Worm (Caenorhabditis elegans) whole organism, L1 larva: ENCODE data around the gene C03H12.1.

Experiments
- C04F5.9 ChIP-seq: sonication (generic microtip); optimal IDR thresholded peaks from 2 replicates; lab custom pipeline; 2016; ENCODE audit warnings: missing genetic modification characterization, missing compliant biosample characterization
- C16A3.4 ChIP-seq: fragments of 150-350 bp; optimal IDR thresholded peaks from 2 replicates; lab custom pipeline; 2014; ENCODE audit warnings: missing biosample characterization, missing genetic modification characterization
- C34B4.2 ChIP-seq: sonication (generic microtip); optimal IDR thresholded peaks from 2 replicates; lab custom pipeline; 2017; ENCODE audit warnings: mild to moderate bottlenecking, missing genetic modification characterization, missing compliant biosample characterization
- F16B12.6 ChIP-seq: fragments of 150-350 bp; optimal IDR thresholded peaks from 2 replicates; lab custom pipeline; 2014; ENCODE audit warnings: missing biosample characterization, missing genetic modification characterization
- aha-1 ChIP-seq: fragments of 150-350 bp; optimal IDR thresholded peaks from 2 replicates; lab custom pipeline; 2014; ENCODE audit warnings: missing biosample characterization, missing genetic modification characterization
- alr-1 ChIP-seq: fragments of 200-800 bp; sonication (Bioruptor generic); optimal IDR thresholded peaks from 2 replicates; lab custom pipeline; 2018; ENCODE audit warnings: borderline replicate concordance, mild to moderate bottlenecking, missing genetic modification characterization, missing compliant biosample characterization
- blmp-1 ChIP-seq: fragments of 150-350 bp; optimal IDR thresholded peaks from 2 replicates; lab custom pipeline; 2014; ENCODE audit warnings: missing biosample characterization, missing genetic modification characterization
- ceh-63 ChIP-seq: fragments of 200-800 bp; sonication (Bioruptor generic); optimal IDR thresholded peaks from 2 replicates; lab custom pipeline; 2018; ENCODE audit warnings: mild to moderate bottlenecking, missing genetic modification characterization, missing compliant biosample characterization
- ceh-8 ChIP-seq: fragments of 200-800 bp; sonication (Bioruptor generic); optimal IDR thresholded peaks from 2 replicates; lab custom pipeline; 2018; ENCODE audit warnings: mild to moderate bottlenecking, missing genetic modification characterization, moderate library complexity, missing compliant biosample characterization
- ceh-82 ChIP-seq, 3 experiments: fragments of 150-350 bp in 1 of 3; sonication (generic microtip) in 2 of 3; optimal IDR thresholded peaks; 2 replicates each; lab custom pipeline; 2014 to 2017; ENCODE audit warnings: missing biosample characterization in 3 of 3, missing genetic modification characterization in 3 of 3
- ces-1 ChIP-seq: fragments of 150-350 bp; optimal IDR thresholded peaks from 2 replicates; lab custom pipeline; 2014; ENCODE audit warnings: missing biosample characterization, missing genetic modification reagents, missing genetic modification characterization
- dsc-1 ChIP-seq: sonication (generic microtip); optimal IDR thresholded peaks from 2 replicates; lab custom pipeline; 2016; ENCODE audit warnings: mild to moderate bottlenecking, missing genetic modification characterization, missing compliant biosample characterization
- efl-3 ChIP-seq: fragments of 200-800 bp; sonication (Bioruptor generic); optimal IDR thresholded peaks from 2 replicates; lab custom pipeline; 2018; ENCODE audit warnings: mild to moderate bottlenecking, missing genetic modification characterization, missing compliant biosample characterization
- egl-13 ChIP-seq: sonication (generic microtip); optimal IDR thresholded peaks from 2 replicates; lab custom pipeline; 2016; ENCODE audit warnings: missing genotype, missing genetic modification reagents, missing genetic modification characterization, missing compliant biosample characterization
- elt-3 ChIP-seq, 6 experiments: fragments of 150-350 bp in 1 of 6; sonication (generic microtip); optimal IDR thresholded peaks; 2 replicates each; lab custom pipeline; 2017 to 2018; ENCODE audit warnings: missing biosample characterization in 6 of 6, missing genetic modification characterization in 6 of 6, inconsistent platforms in 1 of 6
- fkh-10 ChIP-seq: sonication (generic microtip); optimal IDR thresholded peaks from 2 replicates; lab custom pipeline; 2017; ENCODE audit warnings: missing biosample characterization, missing genetic modification reagents, missing genetic modification characterization
- fkh-4 ChIP-seq: sonication (generic microtip); optimal IDR thresholded peaks from 2 replicates; lab custom pipeline; 2016; ENCODE audit warnings: missing compliant biosample characterization, missing genetic modification characterization, borderline replicate concordance
- fkh-8 ChIP-seq: sonication (generic microtip); optimal IDR thresholded peaks from 2 replicates; lab custom pipeline; 2016; ENCODE audit warnings: mild to moderate bottlenecking, missing genetic modification characterization, missing compliant biosample characterization
- irx-1 ChIP-seq: sonication (generic microtip); optimal IDR thresholded peaks from 2 replicates; lab custom pipeline; 2016; ENCODE audit warnings: missing genetic modification characterization, missing compliant biosample characterization
- isw-1 ChIP-seq: fragments of 200-800 bp; sonication (Bioruptor generic); IDR thresholded peaks from 2 replicates; pipeline ENCODE4 v1.3.6; 2022; ENCODE audit warnings: missing genetic modification characterization, missing compliant biosample characterization
- lin-13 ChIP-seq: fragments of 150-350 bp; optimal IDR thresholded peaks from 2 replicates; lab custom pipeline; 2014; ENCODE audit warnings: missing biosample characterization, missing genetic modification reagents, missing genetic modification characterization
- lin-14 ChIP-seq: fragments of 200-800 bp; sonication (Bioruptor generic); optimal IDR thresholded peaks from 2 replicates; lab custom pipeline; 2018; ENCODE audit warnings: mild to moderate bottlenecking, missing genetic modification characterization, moderate library complexity, missing compliant biosample characterization
- lin-39 ChIP-seq: fragments of 150-350 bp; optimal IDR thresholded peaks from 2 replicates; lab custom pipeline; 2014; ENCODE audit warnings: missing biosample characterization, missing genetic modification reagents, missing genetic modification characterization
- lsy-2 ChIP-seq, 2 experiments: fragments of 150-350 bp; optimal IDR thresholded peaks; 2 replicates each; lab custom pipeline; 2014; ENCODE audit warnings: missing biosample characterization in 2 of 2, missing genetic modification characterization in 2 of 2
- mab-9 ChIP-seq: fragments of 200-800 bp; sonication (Bioruptor generic); IDR thresholded peaks from 2 replicates; pipeline ENCODE4 v1.3.6; 2022; ENCODE audit warnings: missing genetic modification reagents, missing genetic modification characterization, missing compliant biosample characterization
- mep-1 ChIP-seq: fragments of 150-350 bp; optimal IDR thresholded peaks from 2 replicates; lab custom pipeline; 2014; ENCODE audit warnings: missing biosample characterization, missing genetic modification characterization
- nhr-47 ChIP-seq: sonication (generic microtip); optimal IDR thresholded peaks from 2 replicates; lab custom pipeline; 2016; ENCODE audit warnings: mild to moderate bottlenecking, missing genetic modification characterization, moderate library complexity, missing compliant biosample characterization
- nhr-71 ChIP-seq: sonication (generic microtip); optimal IDR thresholded peaks from 2 replicates; lab custom pipeline; 2016; ENCODE audit warnings: mild to moderate bottlenecking, missing genetic modification characterization, moderate library complexity, missing compliant biosample characterization
- nhr-77 ChIP-seq: fragments of 150-350 bp; optimal IDR thresholded peaks from 2 replicates; lab custom pipeline; 2014; ENCODE audit warnings: missing biosample characterization, missing genetic modification characterization
- nhr-85 ChIP-seq: sonication (generic microtip); peaks from one replicate; lab custom pipeline; 2016; ENCODE audit warnings: missing genetic modification characterization, inconsistent platforms, missing compliant biosample characterization
- pax-3 ChIP-seq: fragments of 200-800 bp; sonication (Bioruptor generic); optimal IDR thresholded peaks from 2 replicates; lab custom pipeline; 2018; ENCODE audit warnings: mild to moderate bottlenecking, missing genetic modification characterization, moderate library complexity, missing compliant biosample characterization
- pqm-1 ChIP-seq: sonication (generic microtip); optimal IDR thresholded peaks from 3 replicates; lab custom pipeline; 2017; ENCODE audit warnings: missing biosample characterization, missing genetic modification characterization
- rnt-1 ChIP-seq: sonication (generic microtip); optimal IDR thresholded peaks from 2 replicates; lab custom pipeline; 2016; ENCODE audit warnings: mild to moderate bottlenecking, missing genetic modification characterization, moderate library complexity, missing compliant biosample characterization
- snpc-4 ChIP-seq: fragments of 150-350 bp; optimal IDR thresholded peaks from 2 replicates; lab custom pipeline; 2014; ENCODE audit warnings: missing biosample characterization, missing genetic modification characterization
- snu-23 ChIP-seq: sonication (generic microtip); optimal IDR thresholded peaks from 2 replicates; lab custom pipeline; 2016; ENCODE audit warnings: missing genetic modification characterization, missing compliant biosample characterization
- sox-4 ChIP-seq: sonication (generic microtip); optimal IDR thresholded peaks from 2 replicates; lab custom pipeline; 2016; ENCODE audit warnings: missing genetic modification characterization, missing compliant biosample characterization
- swsn-7 ChIP-seq: sonication (generic microtip); optimal IDR thresholded peaks from 2 replicates; lab custom pipeline; 2016; ENCODE audit warnings: missing genetic modification characterization, missing compliant biosample characterization
- unc-62 ChIP-seq: fragments of 150-350 bp; optimal IDR thresholded peaks from 2 replicates; lab custom pipeline; 2014; ENCODE audit warnings: missing biosample characterization, missing genetic modification reagents, missing genetic modification characterization
- unc-98 ChIP-seq: fragments of 200-800 bp; sonication (Bioruptor generic); IDR thresholded peaks from 2 replicates; pipeline ENCODE4 v1.3.6; 2022; ENCODE audit warnings: missing genetic modification characterization, missing compliant biosample characterization
- vab-15 ChIP-seq: sonication (generic microtip); optimal IDR thresholded peaks from 2 replicates; lab custom pipeline; 2017; ENCODE audit warnings: missing genotype, mild to moderate bottlenecking, missing genetic modification characterization, missing compliant biosample characterization
- ztf-11 ChIP-seq, 2 experiments: sonication (generic microtip); optimal IDR thresholded peaks; 2 replicates each; lab custom pipeline; 2016 to 2017; ENCODE audit warnings: missing genetic modification characterization in 2 of 2, missing biosample characterization in 1 of 2, missing compliant biosample characterization in 1 of 2
- ztf-4 ChIP-seq: fragments of 150-350 bp; optimal IDR thresholded peaks from 2 replicates; lab custom pipeline; 2014; ENCODE audit warnings: missing biosample characterization, missing genetic modification characterization

Gene C03H12.1

DNA sequence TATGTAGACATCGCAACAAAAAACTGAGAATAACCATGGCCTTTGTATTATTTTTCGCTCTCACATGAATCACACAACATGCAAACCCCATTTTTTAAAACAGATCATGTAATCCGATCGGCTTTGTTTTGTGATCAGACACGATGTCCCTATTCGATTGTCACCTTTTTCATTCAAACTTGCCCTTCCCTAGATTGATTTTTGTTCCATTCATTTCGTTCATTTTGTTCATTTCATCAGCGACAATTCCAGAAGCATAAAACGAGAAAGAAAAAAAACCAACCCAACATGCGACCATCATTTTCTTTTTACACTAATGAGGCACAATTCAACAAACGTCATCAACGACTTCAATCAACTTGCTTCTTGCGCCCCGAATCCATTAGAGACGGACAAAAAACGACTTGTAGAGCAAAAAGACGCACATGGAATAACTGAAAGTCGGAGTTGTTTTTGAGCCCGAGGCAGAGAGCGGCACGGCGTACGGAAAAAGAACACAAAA lies 38.3 kb upstream of the C03H12.1 start, which contains the start of gene F59D12.3:
Gene F59D12.3, minus strand, starts transcription at position 51 of the 502 bp plus-strand sequence.
- TF ChIP-seq ceh-63 (GFP tag; lab: Kevin White, UChicago) = peak; percentile 53
- no peak for TF ChIP-seq C16A3.4 (tag; lab: Kevin White, UChicago)
- peak; percentile 60 for TF ChIP-seq ceh-8 (GFP tag; lab: Kevin White, UChicago)
- no peak for TF ChIP-seq elt-3 (tag; optimal IDR thresholded peaks at IDR 0.05; lab: Kevin White, UChicago)
- TF ChIP-seq lin-14 = peak; percentile 21
- no peak for TF ChIP-seq C04F5.9 (tag; lab: Kevin White, UChicago)
- no peak for TF ChIP-seq alr-1 (tag; lab: Kevin White, UChicago)
- no peak for TF ChIP-seq swsn-7

DNA sequence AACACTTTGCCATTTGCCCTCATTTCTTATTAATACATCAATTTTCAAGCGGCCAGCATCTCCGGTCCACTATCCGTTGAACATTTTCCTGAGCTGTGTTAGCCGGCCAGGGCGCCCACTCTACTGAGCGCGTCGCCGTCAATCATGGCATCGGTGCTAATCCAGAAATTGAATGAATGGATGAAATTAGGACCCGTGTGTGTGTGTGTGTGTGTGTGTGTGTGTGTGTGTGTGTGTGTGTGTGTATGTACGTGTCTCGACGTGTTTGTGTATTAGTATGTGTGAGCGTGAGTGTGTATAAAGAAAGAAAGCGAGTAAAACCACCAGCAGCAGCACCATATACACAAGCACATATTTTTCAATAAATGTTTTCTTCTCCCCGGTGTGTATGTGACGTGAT lies 36.1 kb upstream of the C03H12.1 start:
- TF ChIP-seq egl-13 (tag; lab: Kevin White, UChicago) (peak; percentile 4), fkh-8 (peak; percentile 47), lin-14 (peak; percentile 76), pax-3 (tag; lab: Kevin White, UChicago) (no peak), unc-62 (GFP tag; lab: Kevin White, UChicago) (no peak), snu-23 (peak; percentile 2), ceh-82 (tag; optimal IDR thresholded peaks at IDR 0.05; lab: Kevin White, UChicago) (peak in 1 of 3 experiments; percentile 12), dsc-1 (tag; lab: Kevin White, UChicago) (peak; percentile 5), nhr-85 (peak; percentile 43), mab-9 (peak; percentile 43; the same call in 1 of the 2 replicates), ceh-8 (GFP tag; lab: Kevin White, UChicago) (peak; percentile 71), lsy-2 (tag; optimal IDR thresholded peaks at IDR 0.05; lab: Kevin White, UChicago) (peak in 1 of 2 experiments; percentile 3), elt-3 (tag; optimal IDR thresholded peaks at IDR 0.05; lab: Kevin White, UChicago) (no peak), nhr-71 (tag; lab: Kevin White, UChicago) (peak; percentile 7)

DNA sequence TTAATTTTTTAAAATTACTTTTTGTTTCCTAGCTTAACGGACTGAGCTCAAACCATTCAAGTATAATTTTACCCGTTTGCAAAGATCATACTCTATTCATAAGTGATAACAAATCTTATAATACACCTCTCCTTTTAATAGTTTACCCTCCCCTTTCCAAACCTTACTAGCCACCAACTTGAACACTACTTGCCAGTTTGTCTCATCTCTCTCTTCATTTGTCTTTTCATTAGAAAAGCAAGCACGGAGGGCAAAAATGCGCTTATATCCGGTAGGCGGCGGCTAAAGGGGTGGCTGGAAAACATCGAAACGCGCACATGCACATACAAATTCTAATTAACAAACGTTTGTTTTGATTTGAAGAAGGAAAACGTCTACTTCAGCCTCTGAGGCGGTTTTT lies 34.3 kb upstream of the C03H12.1 start:
- TF ChIP-seq blmp-1 (tag; lab: Kevin White, UChicago) = no peak
- TF ChIP-seq ceh-82 (tag; optimal IDR thresholded peaks at IDR 0.05; lab: Kevin White, UChicago) = no peak
- no peak for TF ChIP-seq nhr-85
- no peak for TF ChIP-seq nhr-47
- TF ChIP-seq nhr-71 (tag; lab: Kevin White, UChicago) = no peak
- no peak for TF ChIP-seq ztf-4
- no peak for TF ChIP-seq C34B4.2 (tag; lab: Kevin White, UChicago)
- no peak for TF ChIP-seq unc-98 (GFP tag; lab: Robert Waterston, UW)
- TF ChIP-seq mep-1 (tag; lab: Kevin White, UChicago) = no peak
- no peak for TF ChIP-seq lin-39
- TF ChIP-seq nhr-77 (tag; lab: Kevin White, UChicago) = no peak
- TF ChIP-seq rnt-1 (tag; lab: Kevin White, UChicago) = no peak

DNA sequence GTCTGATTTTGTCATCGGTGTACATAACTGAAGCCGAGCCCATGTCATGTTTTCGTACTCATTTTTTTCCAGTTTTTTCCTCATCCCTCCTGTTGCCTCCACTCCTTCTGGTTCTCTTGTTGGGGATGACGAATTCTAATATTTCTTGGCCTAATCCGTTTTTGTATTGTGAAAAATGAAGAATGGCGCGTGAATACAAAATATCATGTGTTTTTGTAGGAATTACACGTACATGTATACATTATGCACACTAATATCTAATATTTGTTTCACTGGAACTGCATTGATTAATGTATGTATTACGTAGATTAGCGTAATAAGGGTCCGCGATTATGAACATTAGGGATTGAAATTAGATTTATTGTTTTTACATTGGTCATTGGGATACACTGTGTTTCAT lies 33.6 kb upstream of the C03H12.1 start:
- no peak for TF ChIP-seq irx-1
- TF ChIP-seq lin-13 = no peak
- TF ChIP-seq fkh-4 (tag; lab: Kevin White, UChicago) = peak; percentile 0
- TF ChIP-seq snu-23 = no peak
- no peak for TF ChIP-seq vab-15 (tag; lab: Kevin White, UChicago)
- TF ChIP-seq sox-4 = peak; percentile 23
- no peak for TF ChIP-seq ces-1 (GFP tag; lab: Kevin White, UChicago)
- peak; percentile 90 for TF ChIP-seq dsc-1 (tag; lab: Kevin White, UChicago)
- TF ChIP-seq pax-3 (tag; lab: Kevin White, UChicago) = peak; percentile 59
- TF ChIP-seq, all 84 proteins: peak for 4

DNA sequence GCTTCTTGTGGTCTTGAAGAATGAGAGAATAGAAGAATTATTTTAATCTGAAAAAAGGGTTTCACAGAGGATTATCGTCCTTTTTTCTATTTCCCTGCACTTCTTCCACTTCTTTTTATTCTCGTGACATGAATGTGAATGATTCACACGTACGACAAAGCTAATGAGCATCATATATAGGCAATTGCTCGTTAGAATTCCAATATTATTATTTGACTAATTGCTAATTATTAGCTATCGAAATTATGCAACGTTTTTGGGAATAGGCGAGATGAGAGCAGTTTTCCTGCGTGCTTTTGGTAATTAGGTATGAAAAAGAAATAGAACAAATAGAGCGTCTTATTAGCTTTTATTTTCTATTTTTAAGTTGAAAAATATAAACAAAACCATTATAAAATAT lies 31.5 kb upstream of the C03H12.1 start:
- TF ChIP-seq aha-1 (tag; lab: Kevin White, UChicago) = no peak
- no peak for TF ChIP-seq isw-1 (GFP tag; lab: Robert Waterston, UW)
- TF ChIP-seq lsy-2 (tag; optimal IDR thresholded peaks at IDR 0.05; lab: Kevin White, UChicago) = peak in 1 of 2 experiments; percentile 6
- TF ChIP-seq pqm-1 (tag; lab: Kevin White, UChicago) = no peak
- TF ChIP-seq lin-14 = peak; percentile 77
- TF ChIP-seq ceh-8 (GFP tag; lab: Kevin White, UChicago) = peak; percentile 58
- no peak for TF ChIP-seq swsn-7
- no peak for TF ChIP-seq fkh-4 (tag; lab: Kevin White, UChicago)
- TF ChIP-seq snpc-4 (tag; lab: Kevin White, UChicago) = no peak
- TF ChIP-seq vab-15 (tag; lab: Kevin White, UChicago) = no peak
- TF ChIP-seq elt-3 (tag; optimal IDR thresholded peaks at IDR 0.05; lab: Kevin White, UChicago) = no peak
- TF ChIP-seq ztf-11 (tag; optimal IDR thresholded peaks at IDR 0.05; lab: Kevin White, UChicago) = no peak
- TF ChIP-seq lin-13 = no peak
- TF ChIP-seq fkh-10 (GFP tag; lab: Kevin White, UChicago) = no peak
- TF ChIP-seq sox-4 = peak; percentile 8
- no peak for TF ChIP-seq efl-3 (GFP tag; lab: Kevin White, UChicago)
- peak; percentile 95 for TF ChIP-seq dsc-1 (tag; lab: Kevin White, UChicago)
- no peak for TF ChIP-seq nhr-85
- no peak for TF ChIP-seq F16B12.6 (tag; lab: Kevin White, UChicago)
- peak; percentile 34 for TF ChIP-seq nhr-47
- TF ChIP-seq blmp-1 (tag; lab: Kevin White, UChicago) = no peak
- no peak for TF ChIP-seq irx-1
